1 worm cellular context compared by ENCODE assay signal in the genomic region with DNA sequence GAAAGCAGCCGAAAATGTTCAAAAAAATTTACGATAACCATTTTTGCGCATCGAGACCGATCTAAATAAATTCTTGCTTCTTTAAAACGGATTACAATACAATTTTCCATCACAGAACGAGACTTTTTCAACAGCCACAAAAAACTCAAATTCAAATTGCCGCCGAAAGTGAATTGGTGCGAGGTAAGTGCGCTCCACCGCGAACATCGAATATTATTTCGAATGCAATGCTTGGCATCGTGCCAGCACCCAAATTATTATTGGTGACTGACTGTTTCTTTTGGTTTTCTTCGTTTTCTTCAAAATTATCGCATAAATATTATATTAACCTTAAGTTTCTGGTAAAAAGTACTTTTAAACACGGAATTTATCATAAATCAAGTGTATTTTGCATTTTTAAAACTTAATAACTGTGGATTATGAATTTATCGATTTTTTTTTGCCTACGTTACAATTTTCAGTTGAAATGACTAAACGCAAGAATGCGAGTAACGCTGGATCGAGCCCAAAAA.
TF ChIP-seq lines count a peak whose summit lies in the region.

Gene penr-1 (plus strand): TSS at position 462 of the 512 bp plus-strand sequence.

TF ChIP-seq in whole organism, L1 larva, 84 proteins besides CTCF, POLR2A, EP300 and RAD21 (continued from another document):
- TF ChIP-seq pag-3 (tag; optimal IDR thresholded peaks at IDR 0.05; lab: Kevin White, UChicago; ENCODE audit: borderline replicate concordance, insufficient read depth) (no peak), lin-35 (GFP tag; optimal IDR thresholded peaks at IDR 0.05; lab: Kevin White, UChicago) (peak; percentile 96 to 98), efl-1 (optimal IDR thresholded peaks at IDR 0.05; lab: Kevin White, UChicago) (peak; percentile 95 to 96), efl-1 (GFP tag; optimal IDR thresholded peaks at IDR 0.05 in 1 of 2; lab: Kevin White, UChicago) (peak; percentile 94 to 99), C34B4.2 (tag; optimal IDR thresholded peaks at IDR 0.05; lab: Kevin White, UChicago) (no peak), zag-1 (tag; optimal IDR thresholded peaks at IDR 0.05; lab: Kevin White, UChicago) (no peak), ama-1 (optimal IDR thresholded peaks at IDR 0.05; lab: Kevin White, UChicago) (no peak), ceh-88 (GFP tag; IDR thresholded peaks at IDR 0.05; lab: Robert Waterston, UW) (no peak), nhr-11 (tag; optimal IDR thresholded peaks at IDR 0.05; lab: Kevin White, UChicago) (no peak), mef-2 (tag; optimal IDR thresholded peaks at IDR 0.05; lab: Kevin White, UChicago) (no peak), isw-1 (GFP tag; IDR thresholded peaks at IDR 0.05; lab: Robert Waterston, UW) (no peak), tbx-2 (tag; optimal IDR thresholded peaks at IDR 0.05; lab: Kevin White, UChicago) (peak; percentile 59), ceh-90 (tag; optimal IDR thresholded peaks at IDR 0.05; lab: Kevin White, UChicago) (no peak), mdl-1 (tag; optimal IDR thresholded peaks at IDR 0.05; lab: Kevin White, UChicago) (peak in 1 of 2 experiments; percentile 29), nhr-76 (tag; optimal IDR thresholded peaks at IDR 0.05; lab: Kevin White, UChicago) (no peak), unc-98 (GFP tag; IDR thresholded peaks at IDR 0.05; lab: Robert Waterston, UW) (no peak), jun-1 (tag; optimal IDR thresholded peaks at IDR 0.05; lab: Kevin White, UChicago) (peak; percentile 23), vab-15 (tag; optimal IDR thresholded peaks at IDR 0.05; lab: Kevin White, UChicago) (peak; percentile 51), lir-3 (tag; optimal IDR thresholded peaks at IDR 0.05; lab: Kevin White, UChicago; ENCODE audit: poor library complexity) (no peak), C04F5.9 (tag; optimal IDR thresholded peaks at IDR 0.05; lab: Kevin White, UChicago) (no peak), pqm-1 (tag; optimal IDR thresholded peaks at IDR 0.05; lab: Kevin White, UChicago) (no peak), tlp-1 (tag; optimal IDR thresholded peaks at IDR 0.05; lab: Kevin White, UChicago) (no peak), nhr-71 (tag; optimal IDR thresholded peaks at IDR 0.05; lab: Kevin White, UChicago) (peak; percentile 75), blmp-1 (tag; optimal IDR thresholded peaks at IDR 0.05; lab: Kevin White, UChicago) (peak; percentile 33), ceh-82 (tag; optimal IDR thresholded peaks at IDR 0.05; lab: Kevin White, UChicago) (peak in 1 of 3 experiments; percentile 42), nhr-19 (GFP tag; conservative IDR thresholded peaks at IDR 0.05; lab: Robert Waterston, UW) (peak; percentile 57), nhr-77 (tag; optimal IDR thresholded peaks at IDR 0.05; lab: Kevin White, UChicago) (peak; percentile 42), ets-5 (GFP tag; IDR thresholded peaks at IDR 0.05; lab: Robert Waterston, UW) (no peak), mab-9 (GFP tag; IDR thresholded peaks at IDR 0.05; lab: Robert Waterston, UW) (no peak), grh-1 (GFP tag; IDR thresholded peaks at IDR 0.05; lab: Robert Waterston, UW) (peak; percentile 33; the same call in 1 of the 2 replicates), hlh-4 (tag; optimal IDR thresholded peaks at IDR 0.05; lab: Kevin White, UChicago) (no peak), elt-2 (tag; optimal IDR thresholded peaks at IDR 0.05; lab: Kevin White, UChicago) (peak; percentile 3), efl-3 (GFP tag; optimal IDR thresholded peaks at IDR 0.05; lab: Kevin White, UChicago) (no peak), Y116A8C.19 (tag; optimal IDR thresholded peaks at IDR 0.05; lab: Kevin White, UChicago; ENCODE audit: borderline replicate concordance) (no peak), unc-30 (tag; optimal IDR thresholded peaks at IDR 0.05; lab: Kevin White, UChicago) (no peak), fkh-10 (GFP tag; optimal IDR thresholded peaks at IDR 0.05; lab: Kevin White, UChicago) (peak; percentile 6), irx-1 (tag; optimal IDR thresholded peaks at IDR 0.05; lab: Kevin White, UChicago) (peak; percentile 16), fkh-4 (tag; optimal IDR thresholded peaks at IDR 0.05; lab: Kevin White, UChicago; ENCODE audit: borderline replicate concordance) (no peak), unc-62 (GFP tag; optimal IDR thresholded peaks at IDR 0.05; lab: Kevin White, UChicago) (no peak), hpl-2 (GFP tag; optimal IDR thresholded peaks at IDR 0.05; lab: Kevin White, UChicago) (no peak), swsn-7 (tag; optimal IDR thresholded peaks at IDR 0.05; lab: Kevin White, UChicago) (peak; percentile 47), ceh-63 (GFP tag; optimal IDR thresholded peaks at IDR 0.05; lab: Kevin White, UChicago) (no peak), fkh-8 (tag; optimal IDR thresholded peaks at IDR 0.05; lab: Kevin White, UChicago) (peak; percentile 18), C16A3.4 (tag; optimal IDR thresholded peaks at IDR 0.05; lab: Kevin White, UChicago) (peak; percentile 67), rnt-1 (tag; optimal IDR thresholded peaks at IDR 0.05; lab: Kevin White, UChicago) (peak; percentile 61), zip-4 (GFP tag; optimal IDR thresholded peaks at IDR 0.05; lab: Kevin White, UChicago) (no peak), ztf-11 (tag; optimal IDR thresholded peaks at IDR 0.05; lab: Kevin White, UChicago) (no peak), nhr-20 (tag; optimal IDR thresholded peaks at IDR 0.05; lab: Kevin White, UChicago) (peak; percentile 67), sptf-1 (tag; optimal IDR thresholded peaks at IDR 0.05; lab: Kevin White, UChicago) (no peak), unc-130 (tag; optimal IDR thresholded peaks at IDR 0.05; lab: Kevin White, UChicago) (peak; percentile 69), xbp-1 (tag; optimal IDR thresholded peaks at IDR 0.05; lab: Kevin White, UChicago) (peak; percentile 55), sox-4 (tag; optimal IDR thresholded peaks at IDR 0.05; lab: Kevin White, UChicago) (no peak), lsy-2 (tag; optimal IDR thresholded peaks at IDR 0.05; lab: Kevin White, UChicago) (peak; percentile 51 to 74), fos-1 (tag; optimal IDR thresholded peaks at IDR 0.05; lab: Kevin White, UChicago) (no peak), nhr-85 (tag; lab: Kevin White, UChicago) (peak; percentile 75), ceh-8 (GFP tag; optimal IDR thresholded peaks at IDR 0.05; lab: Kevin White, UChicago) (no peak), dsc-1 (tag; optimal IDR thresholded peaks at IDR 0.05; lab: Kevin White, UChicago) (peak; percentile 50), nhr-90 (tag; optimal IDR thresholded peaks at IDR 0.05; lab: Kevin White, UChicago; ENCODE audit: poor library complexity) (peak; percentile 34), sup-37 (GFP tag; optimal IDR thresholded peaks at IDR 0.05; lab: Kevin White, UChicago) (no peak), nhr-84 (tag; optimal IDR thresholded peaks at IDR 0.05; lab: Kevin White, UChicago) (no peak), egl-13 (tag; optimal IDR thresholded peaks at IDR 0.05; lab: Kevin White, UChicago) (peak; percentile 6), alr-1 (tag; optimal IDR thresholded peaks at IDR 0.05; lab: Kevin White, UChicago; ENCODE audit: borderline replicate concordance) (no peak), aly-2 (tag; optimal IDR thresholded peaks at IDR 0.05; lab: Kevin White, UChicago) (peak; percentile 20), lin-14 (GFP tag; optimal IDR thresholded peaks at IDR 0.05; lab: Kevin White, UChicago) (peak; percentile 59), nhr-28 (tag; optimal IDR thresholded peaks at IDR 0.05; lab: Kevin White, UChicago) (no peak), F16B12.6 (tag; optimal IDR thresholded peaks at IDR 0.05; lab: Kevin White, UChicago) (no peak), ces-1 (GFP tag; optimal IDR thresholded peaks at IDR 0.05; lab: Kevin White, UChicago) (no peak), lin-15B (tag; optimal IDR thresholded peaks at IDR 0.05; lab: Kevin White, UChicago) (peak; percentile 31)
